Fruit fly (Drosophila melanogaster): ENCODE results near the gene Esyt2.

DNA sequence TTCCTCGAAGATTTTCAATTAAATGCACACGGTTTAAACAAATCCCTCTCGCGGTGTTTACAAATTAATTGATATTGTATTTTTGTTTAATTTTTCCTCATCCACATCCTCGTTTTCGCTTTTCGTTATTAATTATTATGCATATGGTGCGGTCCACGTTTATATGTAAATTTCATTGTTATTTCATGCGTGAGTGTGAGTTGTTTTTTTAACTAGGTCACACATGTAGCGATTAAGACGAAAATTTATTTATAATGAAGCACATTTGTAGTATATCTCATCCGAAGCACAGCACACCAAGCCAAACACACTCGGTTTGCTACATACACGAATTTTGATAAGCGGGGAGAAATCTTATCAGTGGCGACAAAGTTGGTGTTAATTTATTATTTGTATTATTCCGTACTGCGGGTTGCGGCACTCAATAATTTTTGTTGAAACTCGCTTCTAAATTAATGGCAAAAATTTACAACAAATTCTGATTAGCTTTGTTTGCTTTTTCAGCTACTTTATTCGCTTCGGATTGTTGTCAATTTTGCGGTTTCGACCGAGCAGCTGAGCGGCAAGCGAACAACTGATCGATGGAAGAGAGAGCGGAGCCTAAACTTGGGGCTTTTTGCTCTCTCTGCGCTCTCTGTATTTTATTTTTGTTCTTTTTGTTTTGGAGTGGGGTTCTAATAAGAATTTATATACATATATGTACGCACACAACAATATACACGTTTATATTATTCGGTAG, 27.0 kb downstream of the Esyt2 start:
- TF ChIP-seq CG33017 (tag; optimal IDR thresholded peaks at IDR 0.05) (peak; percentile 59), Mnt (GFP tag; optimal IDR thresholded peaks at IDR 0.05) (peak; percentile 62), Hr96 (GFP tag; optimal IDR thresholded peaks at IDR 0.05) (no peak), kay (GFP tag; ENCODE audit: borderline replicate concordance) (peak; percentile 89), CG5204 (GFP tag; optimal IDR thresholded peaks at IDR 0.05) (no peak), CG7045 (GFP tag; optimal IDR thresholded peaks at IDR 0.05) (no peak), pad (GFP tag; optimal IDR thresholded peaks at IDR 0.05) (no peak), CG11617 (GFP tag; optimal IDR thresholded peaks at IDR 0.05) (no peak), toe (GFP tag; optimal IDR thresholded peaks at IDR 0.05) (no peak)
